Fruit fly (Drosophila melanogaster): ENCODE results near the gene UbcE2H.

dm6 chrX:8100826-8101079 lies 6.9 kb upstream of the UbcE2H start:
- TF ChIP-seq Sin3A (optimal IDR thresholded peaks at IDR 0.05) (no peak), h (optimal IDR thresholded peaks at IDR 0.05) (no peak), psq (optimal IDR thresholded peaks at IDR 0.05) (no peak), ttk (optimal IDR thresholded peaks at IDR 0.05) (no peak)

Data from Kc167 (cell line).